Comparison of ENCODE assay signal across 3 fruit fly cellular contexts in genomic region chr3L:21380581-21381175, dm6.
A peak's percentile ranks its signal among the peaks of the same experiment; 100 is the strongest.
TF ChIP-seq lines count a peak whose summit lies in the region.

No protein-coding gene starts in this region.

- no peak for TF ChIP-seq CTCF in whole organism, embryonic (GFP tag; optimal IDR thresholded peaks at IDR 0.05; lab: Kevin White, UChicago)

TF ChIP-seq in whole organism, adult, 20 proteins besides CTCF, POLR2A, EP300 and RAD21:
- TF ChIP-seq Hr96 (GFP tag; optimal IDR thresholded peaks at IDR 0.05; lab: Kevin White, UChicago): no peak
- TF ChIP-seq kay (GFP tag; lab: Kevin White, UChicago; ENCODE audit: borderline replicate concordance): peak; percentile 52
- no peak for TF ChIP-seq CG12768 (GFP tag; optimal IDR thresholded peaks at IDR 0.05; lab: Kevin White, UChicago)
- TF ChIP-seq pad (GFP tag; optimal IDR thresholded peaks at IDR 0.05; lab: Kevin White, UChicago): no peak
- no peak for TF ChIP-seq cic (GFP tag; optimal IDR thresholded peaks at IDR 0.05; lab: Kevin White, UChicago)

TF ChIP-seq in whole organism, embryonic, 481 proteins besides CTCF, POLR2A, EP300 and RAD21:
- TF ChIP-seq Fer2 (tag; optimal IDR thresholded peaks at IDR 0.05; lab: Kevin White, UChicago) (no peak), dmrt99B (tag; optimal IDR thresholded peaks at IDR 0.05; lab: Kevin White, UChicago) (peak; percentile 8), Spps (tag; optimal IDR thresholded peaks at IDR 0.05; lab: Kevin White, UChicago) (no peak), CG11085 (GFP tag; IDR thresholded peaks at IDR 0.05; lab: Robert Waterston, UW) (no peak), sens (GFP tag; lab: Kevin White, UChicago) (peak; percentile 25), Doc3 (GFP tag; IDR thresholded peaks at IDR 0.05; lab: Robert Waterston, UW; ENCODE audit: partially characterized antibody) (no peak), CG1603 (tag; optimal IDR thresholded peaks at IDR 0.05; lab: Kevin White, UChicago) (no peak), Antp (GFP tag; optimal IDR thresholded peaks at IDR 0.05; lab: Kevin White, UChicago) (no peak), Awh (GFP tag; IDR thresholded peaks at IDR 0.05; lab: Robert Waterston, UW) (no peak), D19A (tag; optimal IDR thresholded peaks at IDR 0.05; lab: Kevin White, UChicago) (peak; percentile 86)

TF ChIP-seq in whole organism, prepupa, 60 proteins besides CTCF, POLR2A, EP300 and RAD21:
- TF ChIP-seq Gug (GFP tag; IDR thresholded peaks at IDR 0.05; lab: Robert Waterston, UW) (no peak), Eip78C (GFP tag; lab: Kevin White, UChicago) (peak; percentile 65), CG8119 (GFP tag; IDR thresholded peaks at IDR 0.05; lab: Robert Waterston, UW) (no peak), topi (GFP tag; optimal IDR thresholded peaks at IDR 0.05; lab: Kevin White, UChicago) (no peak), svp (GFP tag; lab: Kevin White, UChicago) (peak; percentile 97), fd85E (GFP tag; optimal IDR thresholded peaks at IDR 0.05; lab: Kevin White, UChicago) (no peak)
